Worm (Caenorhabditis elegans): Measurements from ENCODE around the gene B0218.7.

- TF ChIP-seq med-1 (GFP tag; optimal IDR thresholded peaks at IDR 0.05; ENCODE audit: insufficient read depth) (no peak), ztf-29 (GFP tag; IDR thresholded peaks at IDR 0.05) (no peak), cog-1 (tag; optimal IDR thresholded peaks at IDR 0.05) (no peak), ztf-23 (GFP tag; IDR thresholded peaks at IDR 0.05) (no peak), tab-1 (GFP tag; IDR thresholded peaks at IDR 0.05) (no peak), flt-1 (GFP tag; IDR thresholded peaks at IDR 0.05) (no peak), klf-2 (GFP tag; conservative IDR thresholded peaks at IDR 0.05) (no peak), ref-1 (GFP tag; conservative IDR thresholded peaks at IDR 0.05) (no peak)
These were observed 21.5 kb downstream of the B0218.7 start for ce11 chrIV:8144341-8144740.

Data from whole organism, midembryonic.